Worm (Caenorhabditis elegans) whole organism, L1 larva: ENCODE results near the gene cor-1.

Experiments used
- C34B4.2 ChIP-seq: sonication (generic microtip); optimal IDR thresholded peaks from 2 replicates; lab custom pipeline; 2017; ENCODE audit warnings: mild to moderate bottlenecking, missing genetic modification characterization, missing compliant biosample characterization
- F16B12.6 ChIP-seq: fragments of 150-350 bp; optimal IDR thresholded peaks from 2 replicates; lab custom pipeline; 2014; ENCODE audit warnings: missing biosample characterization, missing genetic modification characterization
- Y116A8C.19 ChIP-seq: sonication (generic microtip); optimal IDR thresholded peaks from 2 replicates; lab custom pipeline; 2016; ENCODE audit warnings: missing compliant biosample characterization, missing genetic modification characterization, borderline replicate concordance
- alr-1 ChIP-seq: fragments of 200-800 bp; sonication (Bioruptor generic); optimal IDR thresholded peaks from 2 replicates; lab custom pipeline; 2018; ENCODE audit warnings: borderline replicate concordance, mild to moderate bottlenecking, missing genetic modification characterization, missing compliant biosample characterization
- blmp-1 ChIP-seq: fragments of 150-350 bp; optimal IDR thresholded peaks from 2 replicates; lab custom pipeline; 2014; ENCODE audit warnings: missing biosample characterization, missing genetic modification characterization
- ceh-63 ChIP-seq: fragments of 200-800 bp; sonication (Bioruptor generic); optimal IDR thresholded peaks from 2 replicates; lab custom pipeline; 2018; ENCODE audit warnings: mild to moderate bottlenecking, missing genetic modification characterization, missing compliant biosample characterization
- ceh-8 ChIP-seq: fragments of 200-800 bp; sonication (Bioruptor generic); optimal IDR thresholded peaks from 2 replicates; lab custom pipeline; 2018; ENCODE audit warnings: mild to moderate bottlenecking, missing genetic modification characterization, moderate library complexity, missing compliant biosample characterization
- ceh-82 ChIP-seq, 3 experiments: fragments of 150-350 bp in 1 of 3; sonication (generic microtip) in 2 of 3; optimal IDR thresholded peaks; 2 replicates each; lab custom pipeline; 2014 to 2017; ENCODE audit warnings: missing biosample characterization in 3 of 3, missing genetic modification characterization in 3 of 3
- ceh-90 ChIP-seq: sonication (generic microtip); optimal IDR thresholded peaks from 2 replicates; lab custom pipeline; 2016; ENCODE audit warnings: missing genetic modification characterization, missing compliant biosample characterization
- ces-1 ChIP-seq: fragments of 150-350 bp; optimal IDR thresholded peaks from 2 replicates; lab custom pipeline; 2014; ENCODE audit warnings: missing biosample characterization, missing genetic modification reagents, missing genetic modification characterization
- dsc-1 ChIP-seq: sonication (generic microtip); optimal IDR thresholded peaks from 2 replicates; lab custom pipeline; 2016; ENCODE audit warnings: mild to moderate bottlenecking, missing genetic modification characterization, missing compliant biosample characterization
- efl-3 ChIP-seq: fragments of 200-800 bp; sonication (Bioruptor generic); optimal IDR thresholded peaks from 2 replicates; lab custom pipeline; 2018; ENCODE audit warnings: mild to moderate bottlenecking, missing genetic modification characterization, missing compliant biosample characterization
- egl-27 ChIP-seq, 2 experiments: fragments of 150-350 bp in 1 of 2; sonication (generic microtip); optimal IDR thresholded peaks; 3 replicates each; lab custom pipeline; 2017 to 2018; ENCODE audit warnings: missing biosample characterization in 2 of 2, missing genetic modification characterization in 2 of 2, missing genetic modification reagents in 2 of 2
- elt-2 ChIP-seq: sonication (generic microtip); optimal IDR thresholded peaks from 2 replicates; lab custom pipeline; 2016; ENCODE audit warnings: missing genetic modification characterization, mild to moderate bottlenecking, inconsistent platforms, missing compliant biosample characterization, missing genetic modification reagents
- elt-3 ChIP-seq, 6 experiments: fragments of 150-350 bp in 1 of 6; sonication (generic microtip); optimal IDR thresholded peaks; 2 replicates each; lab custom pipeline; 2017 to 2018; ENCODE audit warnings: missing biosample characterization in 6 of 6, missing genetic modification characterization in 6 of 6, inconsistent platforms in 1 of 6
- fkh-10 ChIP-seq: sonication (generic microtip); optimal IDR thresholded peaks from 2 replicates; lab custom pipeline; 2017; ENCODE audit warnings: missing biosample characterization, missing genetic modification reagents, missing genetic modification characterization
- fos-1 ChIP-seq: fragments of 150-350 bp; optimal IDR thresholded peaks from 2 replicates; lab custom pipeline; 2014; ENCODE audit warnings: missing biosample characterization, missing genetic modification characterization
- grh-1 ChIP-seq: fragments of 200-800 bp; sonication (Bioruptor generic); IDR thresholded peaks from 2 replicates; pipeline ENCODE4 v1.3.6; 2022; ENCODE audit warnings: missing genetic modification reagents, missing genetic modification characterization, missing compliant biosample characterization
- hlh-17 ChIP-seq: fragments of 200-800 bp; sonication (Bioruptor generic); optimal IDR thresholded peaks from 2 replicates; lab custom pipeline; 2018; ENCODE audit warnings: missing genetic modification characterization, mild to moderate bottlenecking, missing compliant biosample characterization, moderate library complexity, borderline replicate concordance
- jun-1 ChIP-seq: fragments of 150-350 bp; optimal IDR thresholded peaks from 2 replicates; lab custom pipeline; 2014; ENCODE audit warnings: missing biosample characterization, missing genetic modification reagents, missing genetic modification characterization
- lin-13 ChIP-seq: fragments of 150-350 bp; optimal IDR thresholded peaks from 2 replicates; lab custom pipeline; 2014; ENCODE audit warnings: missing biosample characterization, missing genetic modification reagents, missing genetic modification characterization
- lin-14 ChIP-seq: fragments of 200-800 bp; sonication (Bioruptor generic); optimal IDR thresholded peaks from 2 replicates; lab custom pipeline; 2018; ENCODE audit warnings: mild to moderate bottlenecking, missing genetic modification characterization, moderate library complexity, missing compliant biosample characterization
- lin-15B ChIP-seq: fragments of 150-350 bp; sonication (generic microtip); optimal IDR thresholded peaks from 3 replicates; lab custom pipeline; 2014; ENCODE audit warnings: missing biosample characterization, missing genetic modification characterization
- lir-3 ChIP-seq: sonication (generic microtip); optimal IDR thresholded peaks from 2 replicates; lab custom pipeline; 2016; ENCODE audit warnings: mild to moderate bottlenecking, missing genetic modification characterization, moderate library complexity, missing compliant biosample characterization; ENCODE audit not compliant: poor library complexity
- mab-9 ChIP-seq: fragments of 200-800 bp; sonication (Bioruptor generic); IDR thresholded peaks from 2 replicates; pipeline ENCODE4 v1.3.6; 2022; ENCODE audit warnings: missing genetic modification reagents, missing genetic modification characterization, missing compliant biosample characterization
- nhr-19 ChIP-seq: fragments of 200-800 bp; sonication (Bioruptor generic); conservative IDR thresholded peaks from 2 replicates; pipeline ENCODE4 v1.3.6; 2022; ENCODE audit warnings: missing genetic modification characterization, missing compliant biosample characterization
- nhr-20 ChIP-seq: sonication (generic microtip); optimal IDR thresholded peaks from 2 replicates; lab custom pipeline; 2016; ENCODE audit warnings: mild to moderate bottlenecking, missing genetic modification characterization, missing compliant biosample characterization
- nhr-71 ChIP-seq: sonication (generic microtip); optimal IDR thresholded peaks from 2 replicates; lab custom pipeline; 2016; ENCODE audit warnings: mild to moderate bottlenecking, missing genetic modification characterization, moderate library complexity, missing compliant biosample characterization
- nhr-76 ChIP-seq: sonication (generic microtip); optimal IDR thresholded peaks from 2 replicates; lab custom pipeline; 2017; ENCODE audit warnings: missing biosample characterization, missing genetic modification characterization
- nhr-77 ChIP-seq: fragments of 150-350 bp; optimal IDR thresholded peaks from 2 replicates; lab custom pipeline; 2014; ENCODE audit warnings: missing biosample characterization, missing genetic modification characterization
- nhr-85 ChIP-seq: sonication (generic microtip); peaks from one replicate; lab custom pipeline; 2016; ENCODE audit warnings: missing genetic modification characterization, inconsistent platforms, missing compliant biosample characterization
- nhr-90 ChIP-seq: sonication (generic microtip); optimal IDR thresholded peaks from 2 replicates; lab custom pipeline; 2016; ENCODE audit warnings: mild to moderate bottlenecking, missing genetic modification characterization, missing compliant biosample characterization; ENCODE audit not compliant: poor library complexity
- pqm-1 ChIP-seq: sonication (generic microtip); optimal IDR thresholded peaks from 3 replicates; lab custom pipeline; 2017; ENCODE audit warnings: missing biosample characterization, missing genetic modification characterization
- skn-1 ChIP-seq: fragments of 150-350 bp; optimal IDR thresholded peaks from 2 replicates; lab custom pipeline; 2014; ENCODE audit warnings: missing biosample characterization, missing genetic modification characterization
- snpc-4 ChIP-seq: fragments of 150-350 bp; optimal IDR thresholded peaks from 2 replicates; lab custom pipeline; 2014; ENCODE audit warnings: missing biosample characterization, missing genetic modification characterization
- snu-23 ChIP-seq: sonication (generic microtip); optimal IDR thresholded peaks from 2 replicates; lab custom pipeline; 2016; ENCODE audit warnings: missing genetic modification characterization, missing compliant biosample characterization
- sox-4 ChIP-seq: sonication (generic microtip); optimal IDR thresholded peaks from 2 replicates; lab custom pipeline; 2016; ENCODE audit warnings: missing genetic modification characterization, missing compliant biosample characterization
- sup-37 ChIP-seq: fragments of 200-800 bp; sonication (Bioruptor generic); optimal IDR thresholded peaks from 2 replicates; lab custom pipeline; 2018; ENCODE audit warnings: mild to moderate bottlenecking, missing genetic modification characterization, missing compliant biosample characterization
- swsn-7 ChIP-seq: sonication (generic microtip); optimal IDR thresholded peaks from 2 replicates; lab custom pipeline; 2016; ENCODE audit warnings: missing genetic modification characterization, missing compliant biosample characterization
- unc-30 ChIP-seq: sonication (generic microtip); optimal IDR thresholded peaks from 2 replicates; lab custom pipeline; 2017; ENCODE audit warnings: missing biosample characterization, missing genetic modification characterization
- unc-62 ChIP-seq: fragments of 150-350 bp; optimal IDR thresholded peaks from 2 replicates; lab custom pipeline; 2014; ENCODE audit warnings: missing biosample characterization, missing genetic modification reagents, missing genetic modification characterization
- xbp-1 ChIP-seq: sonication (generic microtip); optimal IDR thresholded peaks from 2 replicates; lab custom pipeline; 2016; ENCODE audit warnings: missing genetic modification characterization, missing compliant biosample characterization

The cor-1 gene

ce11 chrIII:10240073-10240472 lies 8.8 kb upstream of the cor-1 start:
- TF ChIP-seq xbp-1 (no peak), egl-27 (tag; optimal IDR thresholded peaks at IDR 0.05; lab: Kevin White, UChicago) (no peak)
- TF ChIP-seq, all 84 proteins: peak for 0

ce11 chrIII:10241332-10241829 lies 7.5 kb upstream of the cor-1 start:
- no peak for TF ChIP-seq ceh-82 (tag; optimal IDR thresholded peaks at IDR 0.05; lab: Kevin White, UChicago)
- TF ChIP-seq nhr-76 (tag; lab: Kevin White, UChicago) = no peak
- TF ChIP-seq lin-13 (GFP tag; lab: Kevin White, UChicago) = no peak
- no peak for TF ChIP-seq unc-30 (tag; lab: Kevin White, UChicago)
- TF ChIP-seq blmp-1 (tag; lab: Kevin White, UChicago) = peak; percentile 22
- TF ChIP-seq dsc-1 (tag; lab: Kevin White, UChicago) = no peak
- no peak for TF ChIP-seq lir-3 (tag; lab: Kevin White, UChicago)
- TF ChIP-seq ceh-8 (GFP tag; lab: Kevin White, UChicago) = peak; percentile 95
- no peak for TF ChIP-seq sox-4 (tag; lab: Kevin White, UChicago)
- TF ChIP-seq nhr-77 (tag; lab: Kevin White, UChicago) = no peak
- no peak for TF ChIP-seq elt-2
- TF ChIP-seq nhr-85 (tag; lab: Kevin White, UChicago) = peak; percentile 86
- TF ChIP-seq unc-62 = no peak
- peak; percentile 42 for TF ChIP-seq lin-14 (GFP tag; lab: Kevin White, UChicago)
- no peak for TF ChIP-seq Y116A8C.19 (tag; lab: Kevin White, UChicago)
- no peak for TF ChIP-seq hlh-17 (GFP tag; lab: Kevin White, UChicago)
- no peak for TF ChIP-seq F16B12.6
- 0 out of 2 replicates have a peak, but pooled peaks have one; percentile 16 for TF ChIP-seq grh-1
- no peak for TF ChIP-seq sup-37 (GFP tag; lab: Kevin White, UChicago)
- TF ChIP-seq nhr-71 (tag; lab: Kevin White, UChicago) = peak; percentile 24
- no peak for TF ChIP-seq pqm-1 (tag; lab: Kevin White, UChicago)
- peak; percentile 49 for TF ChIP-seq nhr-19
- no peak for TF ChIP-seq ceh-90 (tag; lab: Kevin White, UChicago)
- TF ChIP-seq skn-1 = no peak
- TF ChIP-seq elt-3 (tag; optimal IDR thresholded peaks at IDR 0.05; lab: Kevin White, UChicago) = peak in 1 of 6 experiments; percentile 77
- TF ChIP-seq mab-9 = no peak
- no peak for TF ChIP-seq fkh-10 (GFP tag; lab: Kevin White, UChicago)
- TF ChIP-seq efl-3 (GFP tag; lab: Kevin White, UChicago) = no peak
- no peak for TF ChIP-seq lin-15B (tag; lab: Kevin White, UChicago)

- TF ChIP-seq efl-3 (GFP tag; lab: Kevin White, UChicago) (no peak), nhr-85 (tag; lab: Kevin White, UChicago) (peak; percentile 56), nhr-20 (tag; lab: Kevin White, UChicago) (no peak), jun-1 (tag; lab: Kevin White, UChicago) (no peak), snpc-4 (tag; lab: Kevin White, UChicago) (no peak)
Measured at ce11 chrIII:10244013-10244412, 4.9 kb upstream of the cor-1 start.

ce11 chrIII:10251114-10251513 lies 2.2 kb downstream of the cor-1 start:
- TF ChIP-seq lin-14 (GFP tag; lab: Kevin White, UChicago) (no peak), fos-1 (tag; lab: Kevin White, UChicago) (no peak), swsn-7 (no peak), snu-23 (no peak), nhr-20 (tag; lab: Kevin White, UChicago) (no peak), grh-1 (no peak), ceh-90 (tag; lab: Kevin White, UChicago) (no peak), nhr-90 (tag; lab: Kevin White, UChicago) (no peak), ces-1 (GFP tag; lab: Kevin White, UChicago) (no peak), sox-4 (tag; lab: Kevin White, UChicago) (no peak), C34B4.2 (tag; lab: Kevin White, UChicago) (no peak), lir-3 (tag; lab: Kevin White, UChicago) (no peak), xbp-1 (no peak), ceh-63 (GFP tag; lab: Kevin White, UChicago) (no peak), alr-1 (tag; lab: Kevin White, UChicago) (no peak)
- TF ChIP-seq, all 84 proteins: peak for 0
